Worm (Caenorhabditis elegans): ENCODE data around the gene srh-98.

The srh-98 gene

ce11 chrV:16259684-16260083 is 24.1 kb upstream of the srh-98 start, which contains the start of gene nhr-127 (continued):
- no peak for TF ChIP-seq skn-1 (tag; optimal IDR thresholded peaks at IDR 0.05)
- TF ChIP-seq F10B5.3 (tag; optimal IDR thresholded peaks at IDR 0.05), result no peak
- TF ChIP-seq hif-1 (tag; optimal IDR thresholded peaks at IDR 0.05), result no peak
- no peak for TF ChIP-seq sdz-12 (GFP tag; optimal IDR thresholded peaks at IDR 0.05)
- no peak for TF ChIP-seq F49E8.2 (tag; optimal IDR thresholded peaks at IDR 0.05; ENCODE audit: borderline replicate concordance)
- TF ChIP-seq daf-8 (GFP tag; IDR thresholded peaks at IDR 0.05), result no peak

ce11 chrV:16258142-16258541 is 22.6 kb upstream of the srh-98 start, which contains the start of gene nhr-218:
nhr-218 (plus strand) TSS chrV:16258442.
- TF ChIP-seq lin-1 (GFP tag; IDR thresholded peaks at IDR 0.05), result no peak
- TF ChIP-seq F10B5.3 (tag; optimal IDR thresholded peaks at IDR 0.05), result no peak
- no peak for TF ChIP-seq madf-5 (GFP tag; IDR thresholded peaks at IDR 0.05)
- TF ChIP-seq lin-39 (tag; optimal IDR thresholded peaks at IDR 0.05), result no peak
- TF ChIP-seq unc-62 (GFP tag; optimal IDR thresholded peaks at IDR 0.05 in 1 of 2), result peak in 1 of 2 experiments; percentile 33
- TF ChIP-seq unc-62 (tag; optimal IDR thresholded peaks at IDR 0.05), result no peak
- no peak for TF ChIP-seq nhr-6 (tag; optimal IDR thresholded peaks at IDR 0.05)

- TF ChIP-seq nhr-77 (tag; optimal IDR thresholded peaks at IDR 0.05) (no peak), Y105C5A.15 (GFP tag; IDR thresholded peaks at IDR 0.05) (no peak), mxl-2 (GFP tag; conservative IDR thresholded peaks at IDR 0.05) (no peak), nhr-10 (tag; optimal IDR thresholded peaks at IDR 0.05) (no peak)
These were observed 20.8 kb upstream of the srh-98 start, which contains the start of gene bgnt-1.3 for ce11 chrV:16256395-16256794. bgnt-1.3 (minus strand) TSS chrV:16256495.

DNA sequence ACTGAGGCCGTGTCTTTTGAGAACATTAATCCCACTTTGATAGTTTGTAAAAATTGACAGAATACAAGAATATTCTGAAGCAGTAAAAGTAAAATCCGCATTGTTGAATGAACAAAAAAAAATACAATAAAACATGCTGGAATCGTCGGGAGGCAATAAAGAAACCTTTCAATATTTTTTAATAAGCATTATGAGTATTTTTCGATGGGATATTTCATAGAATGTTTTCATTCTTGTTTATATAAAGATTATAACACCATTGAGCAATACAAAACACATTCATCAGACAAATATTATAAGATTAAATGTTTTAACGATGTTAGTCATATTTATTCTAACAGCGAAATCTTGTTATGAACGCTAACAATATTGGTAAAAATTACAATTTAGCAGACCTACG is 18.1 kb upstream of the srh-98 start, which contains the start of gene gcy-20:
TSS of gene gcy-20 (minus strand) at position 101 of the 400 bp plus-strand sequence.
- TF ChIP-seq sdz-12 (GFP tag; optimal IDR thresholded peaks at IDR 0.05) (no peak), mxl-3 (GFP tag; optimal IDR thresholded peaks at IDR 0.05) (no peak), egl-27 (tag; optimal IDR thresholded peaks at IDR 0.05) (no peak), aly-2 (tag; optimal IDR thresholded peaks at IDR 0.05) (no peak), jun-1 (tag; optimal IDR thresholded peaks at IDR 0.05) (no peak), mdt-29 (GFP tag; IDR thresholded peaks at IDR 0.05) (no peak), hmg-1.1 (GFP tag; IDR thresholded peaks at IDR 0.05) (no peak), nhr-77 (tag; optimal IDR thresholded peaks at IDR 0.05) (no peak), pha-4 (GFP tag; IDR thresholded peaks at IDR 0.05) (no peak), pha-4 (tag; optimal IDR thresholded peaks at IDR 0.05) (no peak), snpc-1.2 (GFP tag; IDR thresholded peaks at IDR 0.05) (no peak), madf-5 (GFP tag; IDR thresholded peaks at IDR 0.05) (no peak), nhr-41 (GFP tag; IDR thresholded peaks at IDR 0.05) (no peak)

- no peak for TF ChIP-seq set-16 (GFP tag; IDR thresholded peaks at IDR 0.05)
- no peak for TF ChIP-seq lin-38 (GFP tag; IDR thresholded peaks at IDR 0.05)
- no peak for TF ChIP-seq mxl-3 (GFP tag; optimal IDR thresholded peaks at IDR 0.05)
- TF ChIP-seq lin-13 (GFP tag; optimal IDR thresholded peaks at IDR 0.05), result no peak
- no peak for TF ChIP-seq hlh-30 (tag; optimal IDR thresholded peaks at IDR 0.05; ENCODE audit: insufficient read depth)
- TF ChIP-seq F10B5.3 (tag; optimal IDR thresholded peaks at IDR 0.05), result no peak
- no peak for TF ChIP-seq ceh-82 (tag; optimal IDR thresholded peaks at IDR 0.05)
- TF ChIP-seq pha-4 (GFP tag; IDR thresholded peaks at IDR 0.05), result no peak
- no peak for TF ChIP-seq pha-4 (tag; optimal IDR thresholded peaks at IDR 0.05)
- no peak for TF ChIP-seq lin-1 (GFP tag; IDR thresholded peaks at IDR 0.05)
- no peak for TF ChIP-seq Y48G9A.11 (GFP tag; IDR thresholded peaks at IDR 0.05)
These were observed 13.6 kb upstream of the srh-98 start for ce11 chrV:16249105-16249504.

DNA sequence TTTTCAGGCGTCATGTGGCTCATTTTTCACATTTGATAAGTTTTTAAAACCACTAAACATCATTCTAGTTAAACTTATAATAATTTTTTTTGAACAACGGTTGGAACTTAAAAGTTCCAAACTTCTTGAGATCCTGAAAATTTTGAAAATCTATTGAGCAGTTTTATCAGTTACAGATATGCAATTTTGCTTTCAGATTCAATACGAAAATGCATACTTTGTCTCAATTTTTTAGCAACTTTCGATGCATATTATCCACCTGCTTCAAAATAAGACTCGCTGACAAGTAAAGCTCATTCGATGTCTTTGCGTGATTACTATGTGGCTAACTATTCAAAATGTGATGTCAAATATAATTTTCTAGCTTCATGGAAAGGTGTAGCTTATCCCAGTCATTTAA is 11.0 kb upstream of the srh-98 start, which contains the start of gene srh-95:
TSS of gene srh-95 (plus strand) at position 301 of the 400 bp plus-strand sequence.
- no peak for TF ChIP-seq dve-1 (tag; optimal IDR thresholded peaks at IDR 0.05; ENCODE audit: insufficient read depth)
- no peak for TF ChIP-seq jun-1 (tag; optimal IDR thresholded peaks at IDR 0.05)
- TF ChIP-seq zfp-3 (GFP tag; conservative IDR thresholded peaks at IDR 0.05), result no peak
- TF ChIP-seq pha-4 (GFP tag; IDR thresholded peaks at IDR 0.05), result no peak
- no peak for TF ChIP-seq pha-4 (tag; optimal IDR thresholded peaks at IDR 0.05)
- no peak for TF ChIP-seq nhr-28 (tag; optimal IDR thresholded peaks at IDR 0.05)
- no peak for TF ChIP-seq rbr-2 (tag; optimal IDR thresholded peaks at IDR 0.05)
- TF ChIP-seq aly-2 (tag; optimal IDR thresholded peaks at IDR 0.05), result no peak
- TF ChIP-seq nhr-102 (tag; optimal IDR thresholded peaks at IDR 0.05), result no peak
- no peak for TF ChIP-seq lin-39 (tag; optimal IDR thresholded peaks at IDR 0.05)
- TF ChIP-seq daf-12 (tag; optimal IDR thresholded peaks at IDR 0.05), result no peak
- TF ChIP-seq nhr-10 (tag; optimal IDR thresholded peaks at IDR 0.05), result no peak
- no peak for TF ChIP-seq fos-1 (tag; optimal IDR thresholded peaks at IDR 0.05)
- no peak for TF ChIP-seq vab-7 (GFP tag; IDR thresholded peaks at IDR 0.05)
- no peak for TF ChIP-seq unc-39 (tag; optimal IDR thresholded peaks at IDR 0.05)

All from whole organism, L4 larva.